Worm (Caenorhabditis elegans) whole organism, early embryonic: ENCODE results near the gene F26F2.13.
"Not testable (repeated sequence)": the region's sequence is repeated elsewhere in the genome, so short reads cannot be mapped to it uniquely, and the experiment has no call there.

Source experiments
- aly-1 ChIP-seq: sonication (generic microtip); optimal IDR thresholded peaks from 2 replicates; lab custom pipeline; 2016; ENCODE audit warnings: missing genetic modification characterization, missing compliant biosample characterization
- ama-1 ChIP-seq: fragments of 150-350 bp; optimal IDR thresholded peaks from 2 replicates; lab custom pipeline; 2014
- scrt-1 ChIP-seq: fragments of 200-800 bp; sonication (Bioruptor generic); IDR thresholded peaks from 2 replicates; pipeline ENCODE4 v1.3.6; 2022; ENCODE audit warnings: missing genetic modification characterization, missing compliant biosample characterization
- tra-4 ChIP-seq: sonication (generic microtip); optimal IDR thresholded peaks from 2 replicates; lab custom pipeline; 2017; ENCODE audit warnings: missing genetic modification characterization, missing compliant biosample characterization

DNA sequence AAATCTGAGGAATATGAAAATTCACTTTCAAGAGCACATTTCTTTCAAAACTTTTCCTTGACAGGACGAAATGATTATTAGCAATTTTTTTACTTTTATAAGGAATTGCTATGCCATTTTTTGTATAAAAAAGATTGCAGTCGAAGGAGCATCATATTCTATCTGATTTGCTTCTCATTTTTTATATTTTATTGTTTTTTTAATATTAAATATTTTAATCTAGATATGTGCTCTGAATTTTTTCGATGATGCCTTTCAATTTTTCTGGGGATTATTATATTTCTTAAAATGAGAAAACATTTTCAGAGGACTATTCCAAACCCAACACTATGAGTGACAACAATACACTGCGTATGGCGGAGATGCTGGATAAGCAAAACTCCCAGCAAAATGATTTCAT, at the start of gene F26F2.13:
- not testable (repeated sequence) for TF ChIP-seq scrt-1 (GFP tag; lab: Robert Waterston, UW); ama-1 (lab: Kevin White, UChicago); tra-4 (tag; lab: Kevin White, UChicago); aly-1
